Worm (Caenorhabditis elegans) whole organism, young adult: ENCODE results near the gene clec-225.

ENCODE experiments used
- B0261.1 ChIP-seq: sonication (generic microtip); optimal IDR thresholded peaks from 2 replicates; lab custom pipeline; 2016; ENCODE audit warnings: mild to moderate bottlenecking, missing genetic modification characterization, moderate library complexity, missing compliant biosample characterization
- ama-1 ChIP-seq, 3 experiments: fragments of 150-350 bp in 1 of 3; sonication (generic microtip) in 2 of 3; optimal IDR thresholded peaks; 2 replicates each; lab custom pipeline; 2014 to 2018; ENCODE audit warnings: missing biosample characterization in 2 of 3, missing genetic modification characterization in 2 of 3, missing genetic modification reagents in 2 of 3
- ccch-3 ChIP-seq: fragments of 200-800 bp; sonication (Bioruptor generic); optimal IDR thresholded peaks from 2 replicates; lab custom pipeline; 2018; ENCODE audit warnings: mild to moderate bottlenecking, missing genetic modification characterization, missing compliant biosample characterization
- dox-1 ChIP-seq: fragments of 200-800 bp; sonication (Bioruptor generic); IDR thresholded peaks from 2 replicates; pipeline ENCODE4 v1.3.6; 2022; ENCODE audit warnings: missing genetic modification reagents, missing genetic modification characterization, missing compliant biosample characterization
- dpl-1 ChIP-seq: fragments of 150-350 bp; optimal IDR thresholded peaks from 2 replicates; lab custom pipeline; 2014; ENCODE audit warnings: missing biosample characterization, missing genetic modification reagents, missing genetic modification characterization
- ets-4 ChIP-seq: fragments of 200-800 bp; sonication (Bioruptor generic); optimal IDR thresholded peaks from 2 replicates; lab custom pipeline; 2018; ENCODE audit warnings: mild to moderate bottlenecking, missing genetic modification characterization, missing compliant biosample characterization
- gei-17 ChIP-seq: fragments of 200-800 bp; sonication (Bioruptor generic); optimal IDR thresholded peaks from 2 replicates; lab custom pipeline; 2018; ENCODE audit warnings: mild to moderate bottlenecking, missing genetic modification characterization, missing compliant biosample characterization
- lsl-1 ChIP-seq: fragments of 200-800 bp; sonication (Bioruptor generic); optimal IDR thresholded peaks from 2 replicates; lab custom pipeline; 2018; ENCODE audit warnings: mild to moderate bottlenecking, missing genetic modification characterization, moderate library complexity, missing compliant biosample characterization
- lsy-27 ChIP-seq: sonication (generic microtip); optimal IDR thresholded peaks from 2 replicates; lab custom pipeline; 2017; ENCODE audit warnings: missing genetic modification characterization, mild to moderate bottlenecking, missing compliant biosample characterization, antibody characterized with exemption, missing genotype, borderline replicate concordance; ENCODE audit not compliant: insufficient read depth
- nfya-1 ChIP-seq: sonication (generic microtip); optimal IDR thresholded peaks from 2 replicates; lab custom pipeline; 2017; ENCODE audit warnings: antibody characterized with exemption, missing compliant biosample characterization, missing genetic modification characterization, borderline replicate concordance; ENCODE audit not compliant: insufficient read depth
- nhr-90 ChIP-seq: sonication (generic microtip); optimal IDR thresholded peaks from 2 replicates; lab custom pipeline; 2016; ENCODE audit warnings: missing genotype, mild to moderate bottlenecking, missing genetic modification characterization, missing compliant biosample characterization
- pha-4 ChIP-seq: fragments of 150-350 bp; sonication (generic microtip); optimal IDR thresholded peaks from 2 replicates; lab custom pipeline; 2014; ENCODE audit warnings: missing biosample characterization, missing genetic modification reagents, missing genetic modification characterization
- snpc-4 ChIP-seq, 5 experiments: fragments of 150-350 bp in 1 of 5; sonication (generic microtip) in 4 of 5; optimal IDR thresholded peaks; 2 replicates each; lab custom pipeline; 2014 to 2018; ENCODE audit warnings: missing genetic modification characterization in 5 of 5, missing biosample characterization in 3 of 5, antibody characterized with exemption in 2 of 5, mild to moderate bottlenecking in 2 of 5, missing compliant biosample characterization in 2 of 5, missing genotype in 2 of 5, moderate library complexity in 2 of 5, missing genetic modification reagents in 1 of 5
- unc-62 ChIP-seq: fragments of 150-350 bp; optimal IDR thresholded peaks from 2 replicates; lab custom pipeline; 2014; ENCODE audit warnings: missing biosample characterization, missing genetic modification reagents, missing genetic modification characterization

ce11 chrV:13095654-13096053 lies 39.0 kb downstream of the clec-225 start, which contains the start of gene C34B4.5:
- TF ChIP-seq nhr-90 (no peak), lsy-27 (tag; lab: Kevin White, UChicago) (no peak), unc-62 (no peak), ccch-3 (no peak), ets-4 (GFP tag; lab: Kevin White, UChicago) (no peak), B0261.1 (tag; lab: Kevin White, UChicago) (no peak), dpl-1 (GFP tag; lab: Kevin White, UChicago) (no peak), pha-4 (tag; lab: Kevin White, UChicago) (no peak), gei-17 (GFP tag; lab: Kevin White, UChicago) (no peak), ama-1 (optimal IDR thresholded peaks at IDR 0.05; lab: Kevin White, UChicago) (no peak), ama-1 (GFP tag; optimal IDR thresholded peaks at IDR 0.05; lab: Kevin White, UChicago) (no peak), dox-1 (no peak), lsl-1 (GFP tag; lab: Kevin White, UChicago) (no peak), snpc-4 (GFP tag; optimal IDR thresholded peaks at IDR 0.05; lab: Kevin White, UChicago) (no peak), snpc-4 (tag; optimal IDR thresholded peaks at IDR 0.05; lab: Kevin White, UChicago) (no peak), nfya-1 (tag; lab: Kevin White, UChicago) (no peak)
